Worm (Caenorhabditis elegans) whole organism, mixed stage, embryonic: ENCODE measurements around the gene ssq-1.

Source experiments
- M03D4.4 ChIP-seq: sonication (generic microtip); optimal IDR thresholded peaks from 2 replicates; lab custom pipeline; 2017; ENCODE audit warnings: mild to moderate bottlenecking, missing genetic modification characterization, missing compliant biosample characterization
- bed-3 ChIP-seq: fragments of 200-800 bp; sonication (Bioruptor generic); optimal IDR thresholded peaks from 3 replicates; lab custom pipeline; 2018; ENCODE audit warnings: mild to moderate bottlenecking, missing genetic modification characterization, moderate library complexity, missing compliant biosample characterization
- ceh-39 ChIP-seq: fragments of 150-350 bp; optimal IDR thresholded peaks from 2 replicates; lab custom pipeline; 2014; ENCODE audit warnings: missing biosample characterization, missing genetic modification characterization
- ceh-83 ChIP-seq: fragments of 200-800 bp; sonication (Bioruptor generic); optimal IDR thresholded peaks from 2 replicates; lab custom pipeline; 2018; ENCODE audit warnings: mild to moderate bottlenecking, missing genetic modification characterization, missing compliant biosample characterization
- ces-1 ChIP-seq: fragments of 150-350 bp; optimal IDR thresholded peaks from 2 replicates; lab custom pipeline; 2014; ENCODE audit warnings: missing biosample characterization, missing genetic modification reagents, missing genetic modification characterization
- cnd-1 ChIP-seq: fragments of 200-800 bp; sonication (Bioruptor generic); optimal IDR thresholded peaks from 2 replicates; lab custom pipeline; 2018; ENCODE audit warnings: mild to moderate bottlenecking, missing genetic modification characterization, missing compliant biosample characterization
- drap-1 ChIP-seq: fragments of 200-800 bp; sonication (Bioruptor generic); optimal IDR thresholded peaks from 3 replicates; lab custom pipeline; 2018; ENCODE audit warnings: mild to moderate bottlenecking, missing genetic modification characterization, missing compliant biosample characterization
- elt-1 ChIP-seq: sonication (generic microtip); optimal IDR thresholded peaks from 2 replicates; lab custom pipeline; 2017; ENCODE audit warnings: missing genetic modification characterization, mild to moderate bottlenecking, missing compliant biosample characterization, antibody characterized with exemption, moderate library complexity, borderline replicate concordance; ENCODE audit not compliant: insufficient read depth
- flh-1 ChIP-seq: fragments of 200-800 bp; sonication (Bioruptor generic); optimal IDR thresholded peaks from 2 replicates; lab custom pipeline; 2018; ENCODE audit warnings: mild to moderate bottlenecking, missing genetic modification characterization, moderate library complexity, missing compliant biosample characterization
- ham-2 ChIP-seq: fragments of 200-800 bp; sonication (Bioruptor generic); optimal IDR thresholded peaks from 2 replicates; lab custom pipeline; 2018; ENCODE audit warnings: mild to moderate bottlenecking, missing genetic modification characterization, missing compliant biosample characterization
- hlh-1 ChIP-seq: fragments of 150-350 bp; optimal IDR thresholded peaks from 2 replicates; lab custom pipeline; 2014; ENCODE audit warnings: missing biosample characterization, missing genetic modification reagents, missing genetic modification characterization
- lin-13 ChIP-seq: fragments of 150-350 bp; optimal IDR thresholded peaks from 2 replicates; lab custom pipeline; 2014; ENCODE audit warnings: missing biosample characterization, missing genetic modification characterization
- lin-32 ChIP-seq: fragments of 200-800 bp; sonication (Bioruptor generic); optimal IDR thresholded peaks from 2 replicates; lab custom pipeline; 2018; ENCODE audit warnings: mild to moderate bottlenecking, missing genetic modification characterization, missing compliant biosample characterization
- lsy-2 ChIP-seq: fragments of 150-350 bp; optimal IDR thresholded peaks from 2 replicates; lab custom pipeline; 2014; ENCODE audit warnings: missing biosample characterization, missing genetic modification characterization
- mep-1 ChIP-seq: fragments of 150-350 bp; optimal IDR thresholded peaks from 2 replicates; lab custom pipeline; 2017; ENCODE audit warnings: missing biosample characterization, missing genetic modification reagents, missing genetic modification characterization, inconsistent platforms
- mls-2 ChIP-seq: sonication (generic microtip); optimal IDR thresholded peaks from 2 replicates; lab custom pipeline; 2016; ENCODE audit warnings: mild to moderate bottlenecking, missing genetic modification characterization, moderate library complexity, missing compliant biosample characterization
- nhr-12 ChIP-seq: fragments of 150-350 bp; optimal IDR thresholded peaks from 2 replicates; lab custom pipeline; 2014; ENCODE audit warnings: missing biosample characterization, missing genetic modification characterization
- nhr-2 ChIP-seq: fragments of 150-350 bp; optimal IDR thresholded peaks from 2 replicates; lab custom pipeline; 2014; ENCODE audit warnings: missing biosample characterization, missing genetic modification characterization
- nhr-237 ChIP-seq: fragments of 150-350 bp; optimal IDR thresholded peaks from 2 replicates; lab custom pipeline; 2014; ENCODE audit warnings: missing biosample characterization, missing genetic modification characterization
- nhr-28 ChIP-seq: fragments of 150-350 bp; optimal IDR thresholded peaks from 2 replicates; lab custom pipeline; 2014; ENCODE audit warnings: missing biosample characterization, missing genetic modification characterization
- nhr-76 ChIP-seq: sonication (generic microtip); optimal IDR thresholded peaks from 2 replicates; lab custom pipeline; 2017; ENCODE audit warnings: missing biosample characterization, missing genetic modification characterization
- pha-4 ChIP-seq: fragments of 150-350 bp; optimal IDR thresholded peaks from 2 replicates; lab custom pipeline; 2018; ENCODE audit warnings: missing biosample characterization, missing genetic modification reagents, missing genetic modification characterization
- sem-2 ChIP-seq: fragments of 200-800 bp; sonication (Bioruptor generic); optimal IDR thresholded peaks from 2 replicates; lab custom pipeline; 2018; ENCODE audit warnings: mild to moderate bottlenecking, missing genetic modification characterization, missing compliant biosample characterization
- snpc-4 ChIP-seq: fragments of 150-350 bp; optimal IDR thresholded peaks from 2 replicates; lab custom pipeline; 2014; ENCODE audit warnings: missing biosample characterization, missing genetic modification characterization
- sptf-1 ChIP-seq: sonication (generic microtip); optimal IDR thresholded peaks from 2 replicates; lab custom pipeline; 2017; ENCODE audit warnings: mild to moderate bottlenecking, missing genetic modification characterization, moderate library complexity, missing compliant biosample characterization
- tbx-8 ChIP-seq: fragments of 200-800 bp; sonication (Bioruptor generic); optimal IDR thresholded peaks from 2 replicates; lab custom pipeline; 2018; ENCODE audit warnings: mild to moderate bottlenecking, missing genetic modification characterization, moderate library complexity, missing compliant biosample characterization
- unc-120 ChIP-seq: sonication (generic microtip); optimal IDR thresholded peaks from 2 replicates; lab custom pipeline; 2017; ENCODE audit warnings: missing genetic modification characterization, missing compliant biosample characterization; ENCODE audit not compliant: poor library complexity, severe bottlenecking
- unc-39 ChIP-seq: fragments of 150-350 bp; optimal IDR thresholded peaks from 2 replicates; lab custom pipeline; 2014; ENCODE audit warnings: missing biosample characterization, missing genetic modification characterization
- unc-62 ChIP-seq: fragments of 150-350 bp; optimal IDR thresholded peaks from 2 replicates; lab custom pipeline; 2014; ENCODE audit warnings: missing biosample characterization, missing genetic modification reagents, missing genetic modification characterization
- zip-8 ChIP-seq: fragments of 150-350 bp; optimal IDR thresholded peaks from 2 replicates; lab custom pipeline; 2014; ENCODE audit warnings: missing biosample characterization, missing genetic modification characterization
- ztf-11 ChIP-seq: fragments of 150-350 bp; optimal IDR thresholded peaks from 2 replicates; lab custom pipeline; 2014; ENCODE audit warnings: missing biosample characterization, missing genetic modification characterization

ssq-1 gene

DNA sequence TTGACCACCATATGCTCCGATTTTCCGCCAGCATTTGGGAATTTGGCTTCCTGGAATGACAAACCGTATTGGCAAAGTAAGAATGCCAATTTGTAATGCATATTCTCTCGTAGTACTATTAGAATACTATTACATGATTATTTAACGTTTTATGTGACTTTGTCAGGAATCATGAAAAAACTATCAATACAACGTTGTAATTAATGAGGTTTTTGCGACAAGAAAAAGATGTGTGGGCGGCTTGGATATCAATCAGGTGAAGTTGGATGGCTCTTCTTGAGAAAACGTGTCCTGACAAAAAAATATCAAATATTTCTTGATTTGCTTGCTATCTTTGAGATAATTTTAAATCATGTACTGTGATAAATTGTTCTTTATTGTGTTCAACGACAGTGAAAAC lies 4.3 kb upstream of the ssq-1 start, which contains the start of gene K07F5.7:
TSS of gene K07F5.7 (minus strand) at position 101 of the 400 bp plus-strand sequence.
- TF ChIP-seq nhr-12 (no peak), hlh-1 (tag; lab: Kevin White, UChicago) (no peak), bed-3 (GFP tag; lab: Kevin White, UChicago) (no peak), sem-2 (GFP tag; lab: Kevin White, UChicago) (no peak), mep-1 (tag; lab: Kevin White, UChicago) (no peak), snpc-4 (no peak), ces-1 (no peak), lin-32 (GFP tag; lab: Kevin White, UChicago) (no peak), cnd-1 (tag; lab: Kevin White, UChicago) (no peak), lsy-2 (tag; lab: Kevin White, UChicago) (no peak), ceh-83 (no peak), unc-39 (tag; lab: Kevin White, UChicago) (no peak), zip-8 (no peak), ztf-11 (tag; lab: Kevin White, UChicago) (no peak), drap-1 (no peak), lin-13 (tag; lab: Kevin White, UChicago) (no peak), nhr-237 (no peak), nhr-76 (tag; lab: Kevin White, UChicago) (no peak)

DNA sequence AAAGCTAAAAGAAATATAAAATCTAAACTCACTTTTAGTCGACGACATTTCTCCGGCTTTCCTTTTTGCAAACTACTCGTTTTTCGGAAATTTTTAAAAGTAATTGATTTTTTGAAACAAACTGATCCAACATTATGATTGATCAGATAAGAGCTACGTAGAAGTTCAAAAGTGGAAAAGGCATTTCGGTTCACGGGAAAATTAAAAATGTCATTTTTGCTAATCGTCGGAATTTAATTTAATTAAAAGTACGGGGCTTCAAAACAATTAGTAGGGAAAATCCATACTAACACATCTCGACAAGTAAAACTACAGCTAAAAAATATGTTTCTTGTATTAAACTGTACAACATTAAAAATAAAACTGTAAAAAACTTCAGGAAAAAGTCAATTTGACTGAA lies 2.7 kb upstream of the ssq-1 start, which contains the start of gene K07F5.8:
TSS of gene K07F5.8 (minus strand) at position 101 of the 400 bp plus-strand sequence.
- no peak for TF ChIP-seq elt-1 (tag; lab: Kevin White, UChicago)
- no peak for TF ChIP-seq nhr-2 (tag; lab: Kevin White, UChicago)
- TF ChIP-seq sem-2 (GFP tag; lab: Kevin White, UChicago) = no peak
- no peak for TF ChIP-seq unc-62 (GFP tag; lab: Kevin White, UChicago)
- TF ChIP-seq ham-2 (GFP tag; lab: Kevin White, UChicago) = no peak
- no peak for TF ChIP-seq zip-8
- TF ChIP-seq bed-3 (GFP tag; lab: Kevin White, UChicago) = no peak
- no peak for TF ChIP-seq sptf-1 (tag; lab: Kevin White, UChicago)
- TF ChIP-seq lsy-2 (tag; lab: Kevin White, UChicago) = no peak
- TF ChIP-seq nhr-28 (tag; lab: Kevin White, UChicago) = no peak
- no peak for TF ChIP-seq mep-1 (tag; lab: Kevin White, UChicago)
- no peak for TF ChIP-seq cnd-1 (tag; lab: Kevin White, UChicago)
- no peak for TF ChIP-seq lin-32 (GFP tag; lab: Kevin White, UChicago)
- no peak for TF ChIP-seq mls-2
- TF ChIP-seq nhr-12 = no peak

DNA sequence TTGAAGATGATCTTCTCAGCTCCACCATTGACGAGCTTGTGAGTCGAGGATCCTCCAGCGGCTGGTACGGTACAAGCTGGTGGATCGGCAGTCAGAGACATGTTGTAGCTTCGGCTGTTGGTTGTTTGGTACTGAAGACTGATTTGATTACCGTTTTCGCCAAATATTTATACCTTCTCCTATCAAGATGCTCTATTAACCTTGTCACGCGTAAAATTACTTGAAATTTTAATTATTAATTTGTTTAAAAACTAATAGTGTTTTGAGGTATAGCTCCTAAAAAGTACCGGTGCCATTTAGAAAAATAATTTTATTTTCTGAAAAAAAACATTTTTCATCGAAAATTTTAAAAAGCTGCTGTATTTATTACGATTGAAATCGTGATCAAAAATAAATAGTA lies 1.4 kb upstream of the ssq-1 start, which contains the start of gene ssp-10:
TSS of gene ssp-10 (minus strand) at position 101 of the 400 bp plus-strand sequence.
- no peak for TF ChIP-seq lsy-2 (tag; lab: Kevin White, UChicago)
- TF ChIP-seq unc-39 (tag; lab: Kevin White, UChicago) = no peak
- no peak for TF ChIP-seq flh-1
- no peak for TF ChIP-seq M03D4.4 (tag; lab: Kevin White, UChicago)
- TF ChIP-seq ceh-39 = no peak
- TF ChIP-seq ztf-11 (tag; lab: Kevin White, UChicago) = no peak
- no peak for TF ChIP-seq snpc-4
- TF ChIP-seq nhr-2 (tag; lab: Kevin White, UChicago) = no peak
- TF ChIP-seq nhr-76 (tag; lab: Kevin White, UChicago) = no peak
- no peak for TF ChIP-seq ces-1
- no peak for TF ChIP-seq nhr-28 (tag; lab: Kevin White, UChicago)
- no peak for TF ChIP-seq hlh-1 (tag; lab: Kevin White, UChicago)
- no peak for TF ChIP-seq sptf-1 (tag; lab: Kevin White, UChicago)
- TF ChIP-seq unc-120 = no peak
- TF ChIP-seq nhr-12 = no peak
- TF ChIP-seq nhr-237 = no peak
- no peak for TF ChIP-seq lin-13 (tag; lab: Kevin White, UChicago)
- TF ChIP-seq zip-8 = no peak
- no peak for TF ChIP-seq lin-32 (GFP tag; lab: Kevin White, UChicago)
- no peak for TF ChIP-seq tbx-8 (GFP tag; lab: Kevin White, UChicago)

DNA sequence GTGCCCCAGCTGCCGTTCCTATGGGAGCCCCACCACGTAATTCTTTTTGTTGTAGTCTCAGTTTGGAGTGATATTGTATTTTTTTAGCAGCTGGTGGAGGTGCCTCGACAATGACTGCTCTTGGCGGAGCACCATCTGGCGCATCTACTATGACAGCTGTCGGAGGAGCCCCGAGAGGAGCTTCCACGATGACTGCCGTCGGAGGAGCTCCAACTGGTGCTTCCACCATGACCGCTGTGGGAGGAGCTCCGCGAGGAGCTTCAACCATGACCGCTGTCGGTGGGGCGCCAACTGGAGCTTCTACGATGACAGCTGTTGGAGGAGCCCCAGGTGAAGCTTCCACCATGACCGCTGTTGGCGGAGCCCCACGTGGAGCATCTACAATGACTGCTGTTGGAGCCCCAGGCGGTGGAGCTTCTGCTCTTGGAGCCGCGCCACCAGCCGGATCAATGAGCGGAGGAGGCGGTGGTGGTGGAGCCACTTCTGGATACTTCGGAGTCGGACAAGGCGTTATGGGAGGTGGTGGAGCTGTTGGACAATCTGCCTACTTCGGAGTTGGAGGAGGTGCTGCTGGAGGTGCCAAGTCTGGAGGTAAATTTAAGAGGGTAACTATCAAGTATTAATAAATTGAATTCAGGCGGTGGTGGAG lies 592 bp downstream of the ssq-1 start:
- TF ChIP-seq pha-4 (tag; lab: Kevin White, UChicago) (no peak), lin-32 (GFP tag; lab: Kevin White, UChicago) (peak; percentile 62), flh-1 (no peak)
